Worm (Caenorhabditis elegans): Measurements from ENCODE around the gene tomm-40.

Gene tomm-40

ce11 chrII:9010708-9011107 lies 37.3 kb upstream of the tomm-40 start:
- peak in 1 of 3 experiments; percentile 12 for TF ChIP-seq ceh-82 (tag; optimal IDR thresholded peaks at IDR 0.05)
- peak; percentile 74 for TF ChIP-seq lin-14 (GFP tag; optimal IDR thresholded peaks at IDR 0.05)
- no peak for TF ChIP-seq vab-15 (tag; optimal IDR thresholded peaks at IDR 0.05)

ce11 chrII:9009976-9010702 lies 36.8 kb upstream of the tomm-40 start:
- peak; percentile 57 for TF ChIP-seq nhr-47 (tag; optimal IDR thresholded peaks at IDR 0.05)
- TF ChIP-seq tlp-1 (tag; optimal IDR thresholded peaks at IDR 0.05), result peak; percentile 52
- TF ChIP-seq pag-3 (tag; optimal IDR thresholded peaks at IDR 0.05; ENCODE audit: borderline replicate concordance, insufficient read depth), result no peak
- TF ChIP-seq dpl-1 (GFP tag; optimal IDR thresholded peaks at IDR 0.05), result no peak
- TF ChIP-seq sox-4 (tag; optimal IDR thresholded peaks at IDR 0.05), result peak; percentile 35
- TF ChIP-seq Y116A8C.19 (tag; optimal IDR thresholded peaks at IDR 0.05; ENCODE audit: borderline replicate concordance), result no peak
- TF ChIP-seq dsc-1 (tag; optimal IDR thresholded peaks at IDR 0.05), result peak; percentile 55
- TF ChIP-seq elt-3 (tag; optimal IDR thresholded peaks at IDR 0.05), result no peak
- TF ChIP-seq fkh-8 (tag; optimal IDR thresholded peaks at IDR 0.05), result peak; percentile 82
- no peak for TF ChIP-seq egl-13 (tag; optimal IDR thresholded peaks at IDR 0.05)
- TF ChIP-seq ceh-8 (GFP tag; optimal IDR thresholded peaks at IDR 0.05), result no peak
- TF ChIP-seq efl-1 (optimal IDR thresholded peaks at IDR 0.05), result no peak
- TF ChIP-seq efl-1 (GFP tag; optimal IDR thresholded peaks at IDR 0.05 in 1 of 2), result peak in 1 of 2 experiments; percentile 59
- no peak for TF ChIP-seq lin-13 (GFP tag; optimal IDR thresholded peaks at IDR 0.05)
- no peak for TF ChIP-seq lin-15B (tag; optimal IDR thresholded peaks at IDR 0.05)
- TF ChIP-seq nhr-28 (tag; optimal IDR thresholded peaks at IDR 0.05), result no peak
- no peak for TF ChIP-seq hpl-2 (GFP tag; optimal IDR thresholded peaks at IDR 0.05)
- peak; percentile 84 for TF ChIP-seq nhr-71 (tag; optimal IDR thresholded peaks at IDR 0.05)
- TF ChIP-seq nhr-90 (tag; optimal IDR thresholded peaks at IDR 0.05; ENCODE audit: poor library complexity), result no peak
- TF ChIP-seq swsn-7 (tag; optimal IDR thresholded peaks at IDR 0.05), result no peak
- TF ChIP-seq fos-1 (tag; optimal IDR thresholded peaks at IDR 0.05), result no peak
- no peak for TF ChIP-seq ceh-82 (tag; optimal IDR thresholded peaks at IDR 0.05)
- TF ChIP-seq pax-3 (tag; optimal IDR thresholded peaks at IDR 0.05), result peak; percentile 67
- peak; percentile 88 for TF ChIP-seq elt-2 (tag; optimal IDR thresholded peaks at IDR 0.05)
- TF ChIP-seq pqm-1 (tag; optimal IDR thresholded peaks at IDR 0.05), result peak; percentile 76
- TF ChIP-seq nhr-85 (tag), result no peak
- no peak for TF ChIP-seq unc-62 (GFP tag; optimal IDR thresholded peaks at IDR 0.05)
- TF ChIP-seq ceh-90 (tag; optimal IDR thresholded peaks at IDR 0.05), result no peak
- no peak for TF ChIP-seq zag-1 (tag; optimal IDR thresholded peaks at IDR 0.05)

ce11 chrII:9007741-9008140 lies 34.4 kb upstream of the tomm-40 start:
- TF ChIP-seq hlh-17 (GFP tag; optimal IDR thresholded peaks at IDR 0.05; ENCODE audit: borderline replicate concordance), result no peak
- TF ChIP-seq ztf-11 (tag; optimal IDR thresholded peaks at IDR 0.05), result no peak
- no peak for TF ChIP-seq ets-5 (GFP tag; IDR thresholded peaks at IDR 0.05)
- no peak for TF ChIP-seq efl-3 (GFP tag; optimal IDR thresholded peaks at IDR 0.05)
- TF ChIP-seq vab-15 (tag; optimal IDR thresholded peaks at IDR 0.05), result no peak
- no peak for TF ChIP-seq nhr-47 (tag; optimal IDR thresholded peaks at IDR 0.05)
- TF ChIP-seq irx-1 (tag; optimal IDR thresholded peaks at IDR 0.05), result no peak
- no peak for TF ChIP-seq skn-1 (tag; optimal IDR thresholded peaks at IDR 0.05)
- TF ChIP-seq pax-3 (tag; optimal IDR thresholded peaks at IDR 0.05), result no peak
- TF ChIP-seq isw-1 (GFP tag; IDR thresholded peaks at IDR 0.05), result no peak
- TF ChIP-seq C16A3.4 (tag; optimal IDR thresholded peaks at IDR 0.05), result no peak
- no peak for TF ChIP-seq nhr-19 (GFP tag; conservative IDR thresholded peaks at IDR 0.05)
- TF ChIP-seq blmp-1 (tag; optimal IDR thresholded peaks at IDR 0.05), result no peak

Data from whole organism, L1 larva.